Worm (Caenorhabditis elegans) whole organism, L4/young adult: ENCODE data around the gene irk-1.

Source experiments
- W03F9.2 ChIP-seq: fragments of 150-350 bp; optimal IDR thresholded peaks from 2 replicates; lab custom pipeline; 2014; ENCODE audit warnings: missing biosample characterization, missing genetic modification characterization
- dao-5 ChIP-seq: sonication (generic microtip); optimal IDR thresholded peaks from 2 replicates; lab custom pipeline; 2016; ENCODE audit warnings: missing genotype, missing genetic modification characterization, moderate library complexity, missing compliant biosample characterization
- him-1 ChIP-seq: sonication (generic microtip); optimal IDR thresholded peaks from 2 replicates; lab custom pipeline; 2016; ENCODE audit warnings: missing genotype, missing genetic modification reagents, missing genetic modification characterization, missing compliant biosample characterization

- TF ChIP-seq dao-5 (tag; lab: Kevin White, UChicago) (no peak), him-1 (tag; lab: Kevin White, UChicago) (no peak), W03F9.2 (tag; lab: Kevin White, UChicago) (no peak)
These were observed 30.0 kb downstream of the irk-1 start for ce11 chrX:6747906-6748356.
